Worm (Caenorhabditis elegans) whole organism, L1 larva: ENCODE measurements around the gene Y45F10C.1.

ENCODE experiments used
- C04F5.9 ChIP-seq: sonication (generic microtip); optimal IDR thresholded peaks from 2 replicates; lab custom pipeline; 2016; ENCODE audit warnings: missing genetic modification characterization, missing compliant biosample characterization
- aly-2 ChIP-seq: fragments of 150-350 bp; optimal IDR thresholded peaks from 2 replicates; lab custom pipeline; 2014; ENCODE audit warnings: missing biosample characterization, missing genetic modification characterization
- ama-1 ChIP-seq: fragments of 150-350 bp; optimal IDR thresholded peaks from 2 replicates; lab custom pipeline; 2014
- blmp-1 ChIP-seq: fragments of 150-350 bp; optimal IDR thresholded peaks from 2 replicates; lab custom pipeline; 2014; ENCODE audit warnings: missing biosample characterization, missing genetic modification characterization
- dpl-1 ChIP-seq, 3 experiments: fragments of 150-350 bp in 2 of 3; sonication (generic microtip) in 1 of 3; optimal IDR thresholded peaks; 2 replicates each; lab custom pipeline; 2014 to 2017; ENCODE audit warnings: missing biosample characterization in 3 of 3, missing genetic modification characterization in 3 of 3, missing genetic modification reagents in 3 of 3
- dsc-1 ChIP-seq: sonication (generic microtip); optimal IDR thresholded peaks from 2 replicates; lab custom pipeline; 2016; ENCODE audit warnings: mild to moderate bottlenecking, missing genetic modification characterization, missing compliant biosample characterization
- efl-1 ChIP-seq, 4 experiments: fragments of 150-350 bp; optimal IDR thresholded peaks in 3 of 4; peaks in 1 of 4; 1 replicate in 1 of 4; 2 replicates in 3 of 4; lab custom pipeline; 2014; ENCODE audit warnings: missing biosample characterization in 2 of 4, missing genetic modification characterization in 2 of 4, missing genetic modification reagents in 2 of 4
- efl-3 ChIP-seq: fragments of 200-800 bp; sonication (Bioruptor generic); optimal IDR thresholded peaks from 2 replicates; lab custom pipeline; 2018; ENCODE audit warnings: mild to moderate bottlenecking, missing genetic modification characterization, missing compliant biosample characterization
- egl-13 ChIP-seq: sonication (generic microtip); optimal IDR thresholded peaks from 2 replicates; lab custom pipeline; 2016; ENCODE audit warnings: missing genotype, missing genetic modification reagents, missing genetic modification characterization, missing compliant biosample characterization
- elt-2 ChIP-seq: sonication (generic microtip); optimal IDR thresholded peaks from 2 replicates; lab custom pipeline; 2016; ENCODE audit warnings: missing genetic modification characterization, mild to moderate bottlenecking, inconsistent platforms, missing compliant biosample characterization, missing genetic modification reagents
- ets-5 ChIP-seq: fragments of 200-800 bp; sonication (Bioruptor generic); IDR thresholded peaks from 2 replicates; pipeline ENCODE4 v1.3.6; 2022; ENCODE audit warnings: missing genetic modification characterization, missing compliant biosample characterization
- fos-1 ChIP-seq: fragments of 150-350 bp; optimal IDR thresholded peaks from 2 replicates; lab custom pipeline; 2014; ENCODE audit warnings: missing biosample characterization, missing genetic modification characterization
- grh-1 ChIP-seq: fragments of 200-800 bp; sonication (Bioruptor generic); IDR thresholded peaks from 2 replicates; pipeline ENCODE4 v1.3.6; 2022; ENCODE audit warnings: missing genetic modification reagents, missing genetic modification characterization, missing compliant biosample characterization
- hlh-17 ChIP-seq: fragments of 200-800 bp; sonication (Bioruptor generic); optimal IDR thresholded peaks from 2 replicates; lab custom pipeline; 2018; ENCODE audit warnings: missing genetic modification characterization, mild to moderate bottlenecking, missing compliant biosample characterization, moderate library complexity, borderline replicate concordance
- irx-1 ChIP-seq: sonication (generic microtip); optimal IDR thresholded peaks from 2 replicates; lab custom pipeline; 2016; ENCODE audit warnings: missing genetic modification characterization, missing compliant biosample characterization
- isw-1 ChIP-seq: fragments of 200-800 bp; sonication (Bioruptor generic); IDR thresholded peaks from 2 replicates; pipeline ENCODE4 v1.3.6; 2022; ENCODE audit warnings: missing genetic modification characterization, missing compliant biosample characterization
- jun-1 ChIP-seq: fragments of 150-350 bp; optimal IDR thresholded peaks from 2 replicates; lab custom pipeline; 2014; ENCODE audit warnings: missing biosample characterization, missing genetic modification reagents, missing genetic modification characterization
- lin-14 ChIP-seq: fragments of 200-800 bp; sonication (Bioruptor generic); optimal IDR thresholded peaks from 2 replicates; lab custom pipeline; 2018; ENCODE audit warnings: mild to moderate bottlenecking, missing genetic modification characterization, moderate library complexity, missing compliant biosample characterization
- lin-39 ChIP-seq: fragments of 150-350 bp; optimal IDR thresholded peaks from 2 replicates; lab custom pipeline; 2014; ENCODE audit warnings: missing biosample characterization, missing genetic modification reagents, missing genetic modification characterization
- lir-3 ChIP-seq: sonication (generic microtip); optimal IDR thresholded peaks from 2 replicates; lab custom pipeline; 2016; ENCODE audit warnings: mild to moderate bottlenecking, missing genetic modification characterization, moderate library complexity, missing compliant biosample characterization; ENCODE audit not compliant: poor library complexity
- lsy-2 ChIP-seq, 2 experiments: fragments of 150-350 bp; optimal IDR thresholded peaks; 2 replicates each; lab custom pipeline; 2014; ENCODE audit warnings: missing biosample characterization in 2 of 2, missing genetic modification characterization in 2 of 2
- mab-9 ChIP-seq: fragments of 200-800 bp; sonication (Bioruptor generic); IDR thresholded peaks from 2 replicates; pipeline ENCODE4 v1.3.6; 2022; ENCODE audit warnings: missing genetic modification reagents, missing genetic modification characterization, missing compliant biosample characterization
- mdl-1 ChIP-seq, 2 experiments: fragments of 150-350 bp; optimal IDR thresholded peaks; 2 replicates each; lab custom pipeline; 2014 to 2017; ENCODE audit warnings: missing biosample characterization in 2 of 2, missing genetic modification characterization in 2 of 2, inconsistent platforms in 1 of 2
- mef-2 ChIP-seq: fragments of 150-350 bp; optimal IDR thresholded peaks from 2 replicates; lab custom pipeline; 2014; ENCODE audit warnings: missing biosample characterization, missing genetic modification characterization
- nhr-12 ChIP-seq: sonication (generic microtip); optimal IDR thresholded peaks from 2 replicates; lab custom pipeline; 2017; ENCODE audit warnings: missing biosample characterization, missing genetic modification characterization
- nhr-19 ChIP-seq: fragments of 200-800 bp; sonication (Bioruptor generic); conservative IDR thresholded peaks from 2 replicates; pipeline ENCODE4 v1.3.6; 2022; ENCODE audit warnings: missing genetic modification characterization, missing compliant biosample characterization
- nhr-20 ChIP-seq: sonication (generic microtip); optimal IDR thresholded peaks from 2 replicates; lab custom pipeline; 2016; ENCODE audit warnings: mild to moderate bottlenecking, missing genetic modification characterization, missing compliant biosample characterization
- nhr-47 ChIP-seq: sonication (generic microtip); optimal IDR thresholded peaks from 2 replicates; lab custom pipeline; 2016; ENCODE audit warnings: mild to moderate bottlenecking, missing genetic modification characterization, moderate library complexity, missing compliant biosample characterization
- nhr-71 ChIP-seq: sonication (generic microtip); optimal IDR thresholded peaks from 2 replicates; lab custom pipeline; 2016; ENCODE audit warnings: mild to moderate bottlenecking, missing genetic modification characterization, moderate library complexity, missing compliant biosample characterization
- nhr-84 ChIP-seq: sonication (generic microtip); optimal IDR thresholded peaks from 2 replicates; lab custom pipeline; 2017; ENCODE audit warnings: missing biosample characterization, missing genetic modification characterization
- nhr-85 ChIP-seq: sonication (generic microtip); peaks from one replicate; lab custom pipeline; 2016; ENCODE audit warnings: missing genetic modification characterization, inconsistent platforms, missing compliant biosample characterization
- pax-3 ChIP-seq: fragments of 200-800 bp; sonication (Bioruptor generic); optimal IDR thresholded peaks from 2 replicates; lab custom pipeline; 2018; ENCODE audit warnings: mild to moderate bottlenecking, missing genetic modification characterization, moderate library complexity, missing compliant biosample characterization
- rnt-1 ChIP-seq: sonication (generic microtip); optimal IDR thresholded peaks from 2 replicates; lab custom pipeline; 2016; ENCODE audit warnings: mild to moderate bottlenecking, missing genetic modification characterization, moderate library complexity, missing compliant biosample characterization
- snpc-4 ChIP-seq: fragments of 150-350 bp; optimal IDR thresholded peaks from 2 replicates; lab custom pipeline; 2014; ENCODE audit warnings: missing biosample characterization, missing genetic modification characterization
- snu-23 ChIP-seq: sonication (generic microtip); optimal IDR thresholded peaks from 2 replicates; lab custom pipeline; 2016; ENCODE audit warnings: missing genetic modification characterization, missing compliant biosample characterization
- sox-4 ChIP-seq: sonication (generic microtip); optimal IDR thresholded peaks from 2 replicates; lab custom pipeline; 2016; ENCODE audit warnings: missing genetic modification characterization, missing compliant biosample characterization
- sptf-1 ChIP-seq: fragments of 150-350 bp; optimal IDR thresholded peaks from 2 replicates; lab custom pipeline; 2014; ENCODE audit warnings: missing biosample characterization, missing genetic modification characterization
- swsn-7 ChIP-seq: sonication (generic microtip); optimal IDR thresholded peaks from 2 replicates; lab custom pipeline; 2016; ENCODE audit warnings: missing genetic modification characterization, missing compliant biosample characterization
- tbx-2 ChIP-seq: sonication (generic microtip); optimal IDR thresholded peaks from 2 replicates; lab custom pipeline; 2016; ENCODE audit warnings: missing genetic modification characterization, missing compliant biosample characterization
- unc-30 ChIP-seq: sonication (generic microtip); optimal IDR thresholded peaks from 2 replicates; lab custom pipeline; 2017; ENCODE audit warnings: missing biosample characterization, missing genetic modification characterization
- unc-62 ChIP-seq: fragments of 150-350 bp; optimal IDR thresholded peaks from 2 replicates; lab custom pipeline; 2014; ENCODE audit warnings: missing biosample characterization, missing genetic modification reagents, missing genetic modification characterization
- unc-86 ChIP-seq: sonication (generic microtip); optimal IDR thresholded peaks from 2 replicates; lab custom pipeline; 2016; ENCODE audit warnings: missing genetic modification characterization, missing compliant biosample characterization
- unc-98 ChIP-seq: fragments of 200-800 bp; sonication (Bioruptor generic); IDR thresholded peaks from 2 replicates; pipeline ENCODE4 v1.3.6; 2022; ENCODE audit warnings: missing genetic modification characterization, missing compliant biosample characterization
- vab-15 ChIP-seq: sonication (generic microtip); optimal IDR thresholded peaks from 2 replicates; lab custom pipeline; 2017; ENCODE audit warnings: missing genotype, mild to moderate bottlenecking, missing genetic modification characterization, missing compliant biosample characterization
- zag-1 ChIP-seq: fragments of 150-350 bp; optimal IDR thresholded peaks from 2 replicates; lab custom pipeline; 2014; ENCODE audit warnings: missing biosample characterization, missing genetic modification characterization
- ztf-11 ChIP-seq, 2 experiments: sonication (generic microtip); optimal IDR thresholded peaks; 2 replicates each; lab custom pipeline; 2016 to 2017; ENCODE audit warnings: missing genetic modification characterization in 2 of 2, missing biosample characterization in 1 of 2, missing compliant biosample characterization in 1 of 2

Y45F10C.1 gene

DNA sequence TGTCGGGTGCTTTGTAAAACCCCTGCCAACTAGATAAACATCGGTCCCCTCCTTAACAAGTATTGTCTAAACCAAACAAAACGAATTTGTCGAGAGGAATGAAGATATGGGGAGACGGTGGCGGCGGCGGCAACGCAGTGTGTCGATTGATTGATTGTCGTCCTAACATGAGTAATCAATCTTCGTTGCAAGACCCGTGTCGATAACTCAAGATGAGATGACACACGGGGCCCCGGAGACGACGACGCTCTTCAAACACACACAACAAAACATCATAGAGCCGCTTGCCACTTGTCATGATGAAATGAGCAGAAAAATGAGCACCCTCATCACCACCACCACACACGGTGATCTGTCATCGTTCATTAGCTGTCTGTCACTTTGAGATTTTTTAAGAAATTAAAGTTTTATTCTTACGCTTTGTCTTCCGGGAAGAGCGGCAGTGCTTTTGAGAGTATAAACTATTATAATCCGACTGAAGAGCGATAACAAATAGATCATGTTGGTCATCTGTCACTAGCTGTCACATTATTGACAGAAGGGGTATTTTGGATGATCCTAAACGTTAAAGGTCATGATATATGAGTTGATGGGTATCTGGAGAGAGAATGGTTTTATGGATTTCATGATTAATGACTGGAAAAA lies 36.5 kb upstream of the Y45F10C.1 start:
- TF ChIP-seq blmp-1 (tag; lab: Kevin White, UChicago) (peak; percentile 10), lir-3 (tag; lab: Kevin White, UChicago) (no peak), grh-1 (no peak), nhr-19 (GFP tag; lab: Robert Waterston, UW) (peak; percentile 61), efl-1 (optimal IDR thresholded peaks at IDR 0.05; lab: Kevin White, UChicago) (no peak), efl-1 (GFP tag; optimal IDR thresholded peaks at IDR 0.05 in 1 of 2; lab: Kevin White, UChicago) (no peak), mdl-1 (tag; optimal IDR thresholded peaks at IDR 0.05; lab: Kevin White, UChicago) (peak in 1 of 2 experiments; percentile 37), ama-1 (lab: Kevin White, UChicago) (no peak), mab-9 (GFP tag; lab: Robert Waterston, UW) (peak; percentile 74), irx-1 (tag; lab: Kevin White, UChicago) (peak; percentile 78), tbx-2 (tag; lab: Kevin White, UChicago) (peak; percentile 85), mef-2 (tag; lab: Kevin White, UChicago) (no peak), snu-23 (GFP tag; lab: Kevin White, UChicago) (peak; percentile 52), lin-39 (peak; percentile 98), nhr-20 (peak; percentile 47), rnt-1 (peak; percentile 95), hlh-17 (no peak), aly-2 (no peak), efl-3 (GFP tag; lab: Kevin White, UChicago) (peak; percentile 42), lin-14 (peak; percentile 89), ztf-11 (tag; optimal IDR thresholded peaks at IDR 0.05; lab: Kevin White, UChicago) (peak in 1 of 2 experiments; percentile 82), nhr-47 (tag; lab: Kevin White, UChicago) (peak; percentile 25), sptf-1 (tag; lab: Kevin White, UChicago) (no peak), nhr-85 (tag; lab: Kevin White, UChicago) (peak; percentile 83), unc-86 (tag; lab: Kevin White, UChicago) (no peak), unc-62 (GFP tag; lab: Kevin White, UChicago) (peak; percentile 94), pax-3 (no peak), vab-15 (peak; percentile 43), dsc-1 (tag; lab: Kevin White, UChicago) (peak; percentile 5), nhr-71 (peak; percentile 83), elt-2 (no peak), lsy-2 (tag; optimal IDR thresholded peaks at IDR 0.05; lab: Kevin White, UChicago) (peak; percentile 46 to 47)

DNA sequence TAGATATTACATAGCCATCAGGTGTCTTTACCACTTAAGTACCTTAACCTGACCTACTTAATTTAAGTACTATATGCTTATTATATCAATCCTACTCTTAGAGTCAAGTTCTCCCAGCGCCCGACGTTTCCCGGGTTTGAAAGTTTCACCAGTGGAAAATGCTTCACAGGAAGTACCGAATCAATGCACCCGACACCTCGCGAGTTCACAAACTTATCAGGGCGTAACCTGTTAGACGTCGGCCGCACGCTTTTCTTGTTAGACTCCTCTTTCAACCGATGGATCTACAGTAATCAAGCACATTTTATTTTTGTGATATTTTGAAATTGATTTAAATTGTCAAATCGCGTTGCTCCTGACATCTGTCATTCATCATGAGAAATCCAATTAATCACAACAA lies 36.0 kb upstream of the Y45F10C.1 start:
- TF ChIP-seq grh-1 (no peak), ets-5 (no peak), snpc-4 (tag; lab: Kevin White, UChicago) (peak; percentile 55)

ce11 chrIV:13694600-13694999 lies 35.3 kb upstream of the Y45F10C.1 start:
- no peak for TF ChIP-seq nhr-12 (tag; lab: Kevin White, UChicago)
- TF ChIP-seq efl-3 (GFP tag; lab: Kevin White, UChicago), result no peak
- TF ChIP-seq ama-1 (lab: Kevin White, UChicago), result no peak
- TF ChIP-seq nhr-20, result no peak
- TF ChIP-seq unc-30 (tag; lab: Kevin White, UChicago), result no peak
- no peak for TF ChIP-seq blmp-1 (tag; lab: Kevin White, UChicago)
- no peak for TF ChIP-seq egl-13
- no peak for TF ChIP-seq jun-1 (tag; lab: Kevin White, UChicago)
- TF ChIP-seq fos-1 (tag; lab: Kevin White, UChicago), result no peak
- peak; percentile 79 for TF ChIP-seq mab-9 (GFP tag; lab: Robert Waterston, UW)
- no peak for TF ChIP-seq ztf-11 (tag; optimal IDR thresholded peaks at IDR 0.05; lab: Kevin White, UChicago)
- peak; percentile 51 for TF ChIP-seq lin-39
- TF ChIP-seq sox-4 (tag; lab: Kevin White, UChicago), result no peak
- peak; percentile 31 for TF ChIP-seq lin-14
- no peak for TF ChIP-seq isw-1 (GFP tag; lab: Robert Waterston, UW)
- TF ChIP-seq zag-1 (tag; lab: Kevin White, UChicago), result no peak
- no peak for TF ChIP-seq nhr-84 (tag; lab: Kevin White, UChicago)
- no peak for TF ChIP-seq C04F5.9 (tag; lab: Kevin White, UChicago)
- TF ChIP-seq dpl-1 (GFP tag; optimal IDR thresholded peaks at IDR 0.05; lab: Kevin White, UChicago), result no peak
- no peak for TF ChIP-seq lsy-2 (tag; optimal IDR thresholded peaks at IDR 0.05; lab: Kevin White, UChicago)
- TF ChIP-seq swsn-7 (tag; lab: Kevin White, UChicago), result no peak
- no peak for TF ChIP-seq unc-98 (GFP tag; lab: Robert Waterston, UW)
